Worm (Caenorhabditis elegans): ENCODE results near the gene rig-1.

DNA sequence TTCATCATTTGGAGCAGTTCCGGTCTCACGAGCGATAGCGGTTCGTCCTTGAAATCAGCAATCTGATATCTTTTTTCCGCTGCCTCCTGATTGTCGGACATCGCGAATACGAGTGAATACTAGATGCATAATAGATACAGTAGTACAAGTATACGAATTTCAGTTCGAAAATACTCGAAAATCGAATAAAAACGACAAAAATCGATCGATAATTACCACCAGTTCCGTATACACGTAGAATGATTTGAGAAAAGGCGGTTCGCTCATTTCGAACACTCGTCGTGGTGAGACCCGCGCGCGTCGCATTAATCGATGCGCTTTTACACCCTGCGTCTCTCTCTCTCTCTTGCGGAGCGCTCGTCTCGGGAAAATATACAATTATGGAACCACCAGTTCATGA lies 13.4 kb upstream of the rig-1 start, which contains the start of gene F12D9.2:
- no peak for TF ChIP-seq ama-1 (optimal IDR thresholded peaks at IDR 0.05)
- TF ChIP-seq saeg-2 (GFP tag; IDR thresholded peaks at IDR 0.05): no peak
